Worm (Caenorhabditis elegans) whole organism, L2 larva: ENCODE measurements around the gene cutl-15.

Experiments
- Y55F3AM.14 ChIP-seq: fragments of 200-800 bp; sonication (Bioruptor generic); optimal IDR thresholded peaks from 2 replicates; lab custom pipeline; 2018; ENCODE audit warnings: mild to moderate bottlenecking, missing genetic modification characterization, missing compliant biosample characterization
- blmp-1 ChIP-seq: sonication (generic microtip); optimal IDR thresholded peaks from 2 replicates; lab custom pipeline; 2017; ENCODE audit warnings: missing genetic modification characterization, mild to moderate bottlenecking, missing compliant biosample characterization, antibody characterized with exemption, moderate library complexity; ENCODE audit not compliant: insufficient read depth
- elt-3 ChIP-seq: sonication (generic microtip); optimal IDR thresholded peaks from 2 replicates; lab custom pipeline; 2017; ENCODE audit warnings: missing biosample characterization, missing genetic modification characterization
- lin-39 ChIP-seq: fragments of 150-350 bp; optimal IDR thresholded peaks from 2 replicates; lab custom pipeline; 2014; ENCODE audit warnings: missing biosample characterization, missing genetic modification reagents, missing genetic modification characterization
- nhr-10 ChIP-seq: sonication (generic microtip); optimal IDR thresholded peaks from 2 replicates; lab custom pipeline; 2017; ENCODE audit warnings: missing biosample characterization, missing genetic modification characterization
- nhr-11 ChIP-seq: fragments of 150-350 bp; optimal IDR thresholded peaks from 2 replicates; lab custom pipeline; 2014; ENCODE audit warnings: missing biosample characterization, missing genetic modification characterization
- nhr-129 ChIP-seq: fragments of 150-350 bp; optimal IDR thresholded peaks from 2 replicates; lab custom pipeline; 2014; ENCODE audit warnings: missing biosample characterization, missing genetic modification characterization
- peb-1 ChIP-seq: fragments of 150-350 bp; optimal IDR thresholded peaks from 2 replicates; lab custom pipeline; 2014; ENCODE audit warnings: missing biosample characterization, missing genetic modification characterization
- unc-62 ChIP-seq: fragments of 150-350 bp; optimal IDR thresholded peaks from 2 replicates; lab custom pipeline; 2014; ENCODE audit warnings: missing biosample characterization, missing genetic modification reagents, missing genetic modification characterization

- TF ChIP-seq elt-3 (tag; lab: Kevin White, UChicago) (no peak), lin-39 (tag; lab: Kevin White, UChicago) (no peak), blmp-1 (tag; lab: Kevin White, UChicago) (no peak), unc-62 (GFP tag; lab: Kevin White, UChicago) (no peak), nhr-11 (tag; lab: Kevin White, UChicago) (no peak), nhr-129 (tag; lab: Kevin White, UChicago) (no peak), Y55F3AM.14 (GFP tag; lab: Kevin White, UChicago) (no peak), peb-1 (tag; lab: Kevin White, UChicago) (no peak), nhr-10 (tag; lab: Kevin White, UChicago) (no peak)
These were observed 26.0 kb downstream of the cutl-15 start for ce11 chrII:8921456-8921855.
